Fruit fly (Drosophila melanogaster) whole organism, embryonic: ENCODE measurements around the gene Ubi-p63E.

Experiments used
- Aef1 ChIP-seq: fragments of 200-800 bp; sonication (Bioruptor generic); IDR thresholded peaks from 3 replicates; pipeline ENCODE4 v1.3.6; 2022; ENCODE audit warnings: missing biosample characterization, missing genetic modification characterization
- CG11504 ChIP-seq: fragments of 200-800 bp; sonication (Bioruptor generic); optimal IDR thresholded peaks from 3 replicates; lab custom pipeline; 2019; ENCODE audit warnings: missing biosample characterization, mild to moderate bottlenecking, missing genetic modification characterization, moderate library complexity
- CG11695 ChIP-seq: fragments of 200-800 bp; sonication (Bioruptor generic); IDR thresholded peaks from 3 replicates; pipeline ENCODE4 v1.3.6; 2022; ENCODE audit warnings: missing biosample characterization, missing genetic modification characterization
- CG14441 ChIP-seq: fragments of 200-800 bp; sonication (Bioruptor generic); IDR thresholded peaks from 2 replicates; pipeline ENCODE4 v1.3.6; 2022; ENCODE audit warnings: missing biosample characterization, missing genetic modification characterization
- CG15514 ChIP-seq: fragments of 200-800 bp; sonication (Bioruptor generic); optimal IDR thresholded peaks from 3 replicates; lab custom pipeline; 2017; ENCODE audit warnings: missing biosample characterization, missing genetic modification characterization, mild to moderate bottlenecking, moderate library complexity, missing genetic modification reagents
- CG17328 ChIP-seq: fragments of 200-800 bp; sonication (Bioruptor generic); IDR thresholded peaks from 2 replicates; pipeline ENCODE4 v1.3.6; 2022; ENCODE audit warnings: missing biosample characterization, missing genetic modification characterization
- CG17829 ChIP-seq: fragments of 200-800 bp; optimal IDR thresholded peaks from 2 replicates; lab custom pipeline; 2019; ENCODE audit warnings: missing biosample characterization, mild to moderate bottlenecking, missing genetic modification characterization, moderate library complexity
- CG18599 ChIP-seq: fragments of 200-800 bp; sonication (Bioruptor generic); optimal IDR thresholded peaks from 3 replicates; lab custom pipeline; 2017; ENCODE audit warnings: missing biosample characterization, missing genetic modification characterization, mild to moderate bottlenecking, moderate library complexity, missing genetic modification reagents
- CG2712 ChIP-seq: fragments of 200-800 bp; optimal IDR thresholded peaks from 3 replicates; lab custom pipeline; 2019; ENCODE audit warnings: missing biosample characterization, mild to moderate bottlenecking, missing genetic modification characterization, moderate library complexity
- CG3163 ChIP-seq: fragments of 200-800 bp; sonication (Bioruptor generic); optimal IDR thresholded peaks from 3 replicates; lab custom pipeline; 2016; ENCODE audit warnings: missing biosample characterization, missing genetic modification characterization
- CG33213 ChIP-seq: fragments of 200-800 bp; sonication (Bioruptor generic); optimal IDR thresholded peaks from 3 replicates; lab custom pipeline; 2016; ENCODE audit warnings: missing biosample characterization, missing genetic modification characterization
- CG34376 ChIP-seq: fragments of 200-800 bp; sonication (Bioruptor generic); optimal IDR thresholded peaks from 2 replicates; lab custom pipeline; 2018; ENCODE audit warnings: missing biosample characterization, mild to moderate bottlenecking, missing genetic modification characterization
- CG4424 ChIP-seq: fragments of 200-800 bp; sonication (Bioruptor generic); optimal IDR thresholded peaks from 3 replicates; lab custom pipeline; 2016; ENCODE audit warnings: missing biosample characterization, missing genetic modification characterization
- CG6254 ChIP-seq: fragments of 200-800 bp; sonication (Bioruptor generic); optimal IDR thresholded peaks from 3 replicates; lab custom pipeline; 2017; ENCODE audit warnings: mild to moderate bottlenecking, missing biosample characterization, missing genetic modification reagents, missing genetic modification characterization
- CG6272 ChIP-seq: fragments of 200-800 bp; sonication (Bioruptor generic); IDR thresholded peaks from 2 replicates; pipeline ENCODE4 v1.3.6; 2022; ENCODE audit warnings: missing biosample characterization, missing genetic modification characterization
- CG6854 ChIP-seq: fragments of 200-800 bp; sonication (Bioruptor generic); optimal IDR thresholded peaks from 3 replicates; lab custom pipeline; 2017; ENCODE audit warnings: missing biosample characterization, mild to moderate bottlenecking, missing genetic modification characterization
- CG8290 ChIP-seq, 3 experiments: fragments of 200-800 bp; sonication (Bioruptor generic); optimal IDR thresholded peaks; 2 replicates each; lab custom pipeline; 2016 to 2019; ENCODE audit warnings: missing biosample characterization in 3 of 3, missing genetic modification characterization in 3 of 3, mild to moderate bottlenecking in 2 of 3, moderate library complexity in 1 of 3
- CG9215 ChIP-seq: fragments of 200-800 bp; sonication (Bioruptor generic); IDR thresholded peaks from 2 replicates; pipeline ENCODE4 v1.3.6; 2022; ENCODE audit warnings: missing biosample characterization, missing genetic modification characterization
- CG9876 ChIP-seq: fragments of 200-800 bp; sonication (Bioruptor generic); optimal IDR thresholded peaks from 2 replicates; lab custom pipeline; 2016; ENCODE audit warnings: missing biosample characterization, missing genetic modification characterization
- Dref ChIP-seq: fragments of 200-800 bp; sonication (Bioruptor generic); IDR thresholded peaks from 2 replicates; pipeline ENCODE4 v1.3.6; 2022; ENCODE audit warnings: missing biosample characterization, missing genetic modification characterization
- ERR ChIP-seq: fragments of 200-800 bp; sonication (Bioruptor generic); optimal IDR thresholded peaks from 2 replicates; lab custom pipeline; 2016; ENCODE audit warnings: missing biosample characterization, missing genetic modification characterization
- Eip74EF ChIP-seq, 2 experiments: fragments of 200-800 bp in 1 of 2; fragments of >200 bp in 1 of 2; sonication (Bioruptor generic) in 1 of 2; optimal IDR thresholded peaks; 2 replicates each; lab custom pipeline; 2017 to 2019; ENCODE audit warnings: missing biosample characterization in 2 of 2, missing genetic modification characterization in 2 of 2, mild to moderate bottlenecking in 1 of 2, moderate library complexity in 1 of 2
- Elba2 ChIP-seq: fragments of 200-800 bp; sonication (Bioruptor generic); optimal IDR thresholded peaks from 3 replicates; lab custom pipeline; 2016; ENCODE audit warnings: missing biosample characterization, missing genetic modification characterization
- H15 ChIP-seq: fragments of 200-800 bp; sonication (Bioruptor generic); IDR thresholded peaks from 3 replicates; pipeline ENCODE4 v1.3.6; 2022; ENCODE audit warnings: missing biosample characterization, missing genetic modification characterization
- HLH3B ChIP-seq: fragments of 200-800 bp; sonication (Bioruptor generic); IDR thresholded peaks from 2 replicates; pipeline ENCODE4 v1.3.6; 2022; ENCODE audit warnings: missing biosample characterization, missing genetic modification characterization
- HLH4C ChIP-seq: fragments of 200-800 bp; sonication (Bioruptor generic); IDR thresholded peaks from 3 replicates; pipeline ENCODE4 v1.3.6; 2022; ENCODE audit warnings: missing biosample characterization, missing genetic modification characterization; ENCODE audit not compliant: partially characterized antibody
- Jarid2 ChIP-seq: fragments of 200-800 bp; sonication (Bioruptor generic); optimal IDR thresholded peaks from 3 replicates; lab custom pipeline; 2017; ENCODE audit warnings: mild to moderate bottlenecking, missing biosample characterization, missing genetic modification reagents, missing genetic modification characterization
- NfI ChIP-seq: fragments of 200-800 bp; sonication (Bioruptor generic); optimal IDR thresholded peaks from 3 replicates; lab custom pipeline; 2018; ENCODE audit warnings: missing biosample characterization, mild to moderate bottlenecking, missing genetic modification characterization, moderate library complexity
- Optix ChIP-seq: fragments of 200-800 bp; sonication (Bioruptor generic); IDR thresholded peaks from 3 replicates; pipeline ENCODE4 v1.3.6; 2022; ENCODE audit warnings: missing biosample characterization, missing genetic modification characterization
- Poxn ChIP-seq: fragments of 200-800 bp; sonication (Bioruptor generic); IDR thresholded peaks from 2 replicates; pipeline ENCODE4 v1.3.6; 2022; ENCODE audit warnings: missing biosample characterization, missing genetic modification characterization
- Ptx1 ChIP-seq: fragments of 200-800 bp; sonication (Bioruptor generic); IDR thresholded peaks from 2 replicates; pipeline ENCODE4 v1.3.6; 2022; ENCODE audit warnings: missing biosample characterization, missing genetic modification characterization
- Stat92E ChIP-seq, 3 experiments: fragments of >200 bp in 2 of 3; fragments of 200-800 bp in 1 of 3; sonication (Bioruptor generic) in 1 of 3; optimal IDR thresholded peaks; 2 replicates each; lab custom pipeline; 2017 to 2019; ENCODE audit warnings: missing biosample characterization in 3 of 3, missing genetic modification characterization in 3 of 3, mild to moderate bottlenecking in 1 of 3, moderate library complexity in 1 of 3
- Usf ChIP-seq: fragments of 200-800 bp; sonication (Bioruptor generic); optimal IDR thresholded peaks from 2 replicates; lab custom pipeline; 2017; ENCODE audit warnings: missing genotype, missing biosample characterization, missing genetic modification characterization
- aop ChIP-seq: fragments of 200-800 bp; sonication (Bioruptor generic); IDR thresholded peaks from 2 replicates; pipeline ENCODE4 v1.3.6; 2022; ENCODE audit warnings: missing biosample characterization, missing genetic modification characterization
- bbx ChIP-seq: fragments of 200-800 bp; sonication (Bioruptor generic); IDR thresholded peaks from 2 replicates; pipeline ENCODE4 v1.3.6; 2022; ENCODE audit warnings: missing biosample characterization, missing genetic modification characterization; ENCODE audit not compliant: partially characterized antibody
- br ChIP-seq: fragments of >200 bp; optimal IDR thresholded peaks from 2 replicates; lab custom pipeline; 2017
- cwo ChIP-seq: fragments of 200-800 bp; sonication (Bioruptor generic); optimal IDR thresholded peaks from 3 replicates; lab custom pipeline; 2017; ENCODE audit warnings: missing biosample characterization, missing genetic modification characterization, mild to moderate bottlenecking, moderate library complexity, missing genetic modification reagents
- dpn ChIP-seq, 2 experiments: fragments of 200-800 bp; sonication (Bioruptor generic); optimal IDR thresholded peaks; 3 replicates each; lab custom pipeline; 2016; ENCODE audit warnings: missing biosample characterization in 2 of 2, missing genetic modification characterization in 2 of 2
- gt ChIP-seq: fragments of 200-800 bp; sonication (Bioruptor generic); IDR thresholded peaks from 2 replicates; pipeline ENCODE4 v1.3.6; 2022; ENCODE audit warnings: missing biosample characterization, missing genetic modification characterization
- nerfin-2 ChIP-seq: fragments of 200-800 bp; sonication (Bioruptor generic); IDR thresholded peaks from 2 replicates; pipeline ENCODE4 v1.3.6; 2022; ENCODE audit warnings: missing biosample characterization, missing genetic modification characterization; ENCODE audit not compliant: partially characterized antibody
- odd ChIP-seq: fragments of 200-800 bp; sonication (Bioruptor generic); optimal IDR thresholded peaks from 2 replicates; lab custom pipeline; 2017; ENCODE audit warnings: missing biosample characterization, mild to moderate bottlenecking, missing genetic modification characterization
- p53 ChIP-seq: fragments of 200-800 bp; sonication (Bioruptor generic); optimal IDR thresholded peaks from 2 replicates; lab custom pipeline; 2016; ENCODE audit warnings: missing biosample characterization, missing genetic modification characterization
- run ChIP-seq: fragments of 200-800 bp; sonication (Bioruptor generic); optimal IDR thresholded peaks from 3 replicates; lab custom pipeline; 2018; ENCODE audit warnings: missing biosample characterization, mild to moderate bottlenecking, missing genetic modification characterization
- schlank ChIP-seq: fragments of 200-800 bp; sonication (Bioruptor generic); optimal IDR thresholded peaks from 2 replicates; lab custom pipeline; 2018; ENCODE audit warnings: missing biosample characterization, mild to moderate bottlenecking, missing genetic modification characterization
- sd ChIP-seq: fragments of 200-800 bp; sonication (Bioruptor generic); optimal IDR thresholded peaks from 3 replicates; lab custom pipeline; 2018; ENCODE audit warnings: missing biosample characterization, mild to moderate bottlenecking, missing genetic modification characterization, moderate library complexity
- sisA ChIP-seq: fragments of 200-800 bp; sonication (Bioruptor generic); IDR thresholded peaks from 2 replicates; pipeline ENCODE4 v1.3.6; 2022; ENCODE audit warnings: missing biosample characterization, missing genetic modification characterization
- sr ChIP-seq: fragments of 200-800 bp; sonication (Bioruptor generic); IDR thresholded peaks from 3 replicates; pipeline ENCODE4 v1.3.6; 2022; ENCODE audit warnings: missing biosample characterization, missing genetic modification characterization
- twi ChIP-seq: fragments of 200-800 bp; optimal IDR thresholded peaks from 2 replicates; lab custom pipeline; 2019; ENCODE audit warnings: missing biosample characterization, mild to moderate bottlenecking, missing genetic modification characterization, moderate library complexity
- vvl ChIP-seq: fragments of 200-800 bp; sonication (Bioruptor generic); IDR thresholded peaks from 2 replicates; pipeline ENCODE4 v1.3.6; 2022; ENCODE audit warnings: missing biosample characterization, missing genetic modification characterization
- yki ChIP-seq: fragments of >200 bp; optimal IDR thresholded peaks from 3 replicates; lab custom pipeline; 2018

The Ubi-p63E gene

dm6 chr3L:3935567-3936207 lies 32.7 kb upstream of the Ubi-p63E start, which contains the start of gene Eip63F-1 (continued):
- TF ChIP-seq Aef1 (peak; percentile 38; the same call in 1 of the 3 replicates), CG6254 (peak; percentile 28), gt (no peak), CG4424 (GFP tag; lab: Kevin White, UChicago) (peak; percentile 72), Jarid2 (GFP tag; lab: Kevin White, UChicago) (peak; percentile 60), CG11504 (peak; percentile 86), sd (tag; lab: Kevin White, UChicago) (peak; percentile 36), H15 (GFP tag; lab: Robert Waterston, UW) (no peak), CG17328 (GFP tag; lab: Robert Waterston, UW) (peak; percentile 44; the same call in 1 of the 2 replicates), HLH3B (GFP tag; lab: Robert Waterston, UW) (peak; percentile 56), CG2712 (tag; lab: Kevin White, UChicago) (peak; percentile 69), Elba2 (GFP tag; lab: Kevin White, UChicago) (no peak), CG9215 (GFP tag; lab: Robert Waterston, UW) (0 out of 2 replicates have a peak, but pooled peaks have one; percentile 34), CG3163 (no peak), sisA (GFP tag; lab: Robert Waterston, UW) (peak; percentile 56), CG11695 (GFP tag; lab: Robert Waterston, UW) (peak; percentile 40; the same call in 2 of the 3 replicates), CG6854 (no peak), HLH4C (GFP tag; lab: Robert Waterston, UW) (no peak), twi (peak; percentile 30), CG14441 (GFP tag; lab: Robert Waterston, UW) (no peak), yki (no peak), dpn (GFP tag; optimal IDR thresholded peaks at IDR 0.05; lab: Kevin White, UChicago) (peak in 1 of 2 experiments; percentile 62), odd (GFP tag; lab: Kevin White, UChicago) (peak; percentile 51), CG8290 (GFP tag; optimal IDR thresholded peaks at IDR 0.05; lab: Kevin White, UChicago) (no peak), CG8290 (tag; optimal IDR thresholded peaks at IDR 0.05; lab: Kevin White, UChicago) (peak in 1 of 2 experiments; percentile 71), br (lab: Kevin White, UChicago) (no peak), Dref (GFP tag; lab: Robert Waterston, UW) (no peak), schlank (tag; lab: Kevin White, UChicago) (no peak), Stat92E (GFP tag; optimal IDR thresholded peaks at IDR 0.05; lab: Kevin White, UChicago) (no peak), Eip74EF (GFP tag; optimal IDR thresholded peaks at IDR 0.05; lab: Kevin White, UChicago) (no peak), p53 (GFP tag; lab: Kevin White, UChicago) (no peak), CG9876 (no peak), CG15514 (peak; percentile 8), Usf (GFP tag; lab: Kevin White, UChicago) (peak; percentile 45), CG33213 (no peak), cwo (GFP tag; lab: Kevin White, UChicago) (peak; percentile 53), Poxn (GFP tag; lab: Robert Waterston, UW) (0 out of 2 replicates have a peak, but pooled peaks have one; percentile 7), ERR (no peak), CG6272 (GFP tag; lab: Robert Waterston, UW) (no peak), bbx (no peak), NfI (GFP tag; lab: Kevin White, UChicago) (peak; percentile 63), Optix (GFP tag; lab: Robert Waterston, UW) (no peak), vvl (GFP tag; lab: Robert Waterston, UW) (peak; percentile 52), aop (GFP tag; lab: Robert Waterston, UW) (no peak), run (tag; lab: Kevin White, UChicago) (peak; percentile 34), CG34376 (GFP tag; lab: Kevin White, UChicago) (peak; percentile 22), Ptx1 (peak; percentile 48), CG18599 (GFP tag; lab: Kevin White, UChicago) (peak; percentile 74), CG17829 (tag; lab: Kevin White, UChicago) (peak; percentile 48), nerfin-2 (no peak), sr (GFP tag; lab: Robert Waterston, UW) (peak; percentile 76)
